Worm (Caenorhabditis elegans): ENCODE results near the gene F58F12.1.

ce11 chrII:6386467-6386866 lies 3.0 kb downstream of the F58F12.1 start, which contains the start of gene F58F12.4:
- TF ChIP-seq ceh-16 (tag; optimal IDR thresholded peaks at IDR 0.05) (no peak), nhr-12 (tag; optimal IDR thresholded peaks at IDR 0.05) (no peak), unc-62 (GFP tag; optimal IDR thresholded peaks at IDR 0.05) (no peak), elt-3 (tag; optimal IDR thresholded peaks at IDR 0.05) (no peak), mdl-1 (tag; optimal IDR thresholded peaks at IDR 0.05) (no peak), nfya-1 (tag; optimal IDR thresholded peaks at IDR 0.05; ENCODE audit: insufficient read depth) (no peak), nhr-28 (tag; optimal IDR thresholded peaks at IDR 0.05) (no peak), pha-4 (tag; optimal IDR thresholded peaks at IDR 0.05) (no peak), lin-39 (tag; optimal IDR thresholded peaks at IDR 0.05) (no peak)
